Fruit fly (Drosophila melanogaster) whole organism, wandering third instar larva: ENCODE measurements around the gene CSN6.

Experiments used
- CrebA ChIP-seq: fragments of 200-800 bp; sonication (Bioruptor generic); optimal IDR thresholded peaks from 2 replicates; lab custom pipeline; 2016; ENCODE audit warnings: missing biosample characterization, mild to moderate bottlenecking, missing genetic modification characterization, borderline replicate concordance
- Dfd ChIP-seq: fragments of >200 bp; optimal IDR thresholded peaks from 2 replicates; lab custom pipeline; 2017; ENCODE audit warnings: missing biosample characterization, missing genetic modification characterization
- GATAd ChIP-seq: sonication (Bioruptor generic); optimal IDR thresholded peaks from 2 replicates; lab custom pipeline; 2016; ENCODE audit warnings: missing biosample characterization, missing genetic modification characterization
- Jra ChIP-seq: sonication (Bioruptor generic); optimal IDR thresholded peaks from 2 replicates; lab custom pipeline; 2016; ENCODE audit warnings: missing biosample characterization, missing genetic modification characterization
- Myc ChIP-seq: fragments of >200 bp; optimal IDR thresholded peaks from 2 replicates; lab custom pipeline; 2017
- Rel ChIP-seq, 2 experiments: fragments of 200-800 bp; sonication (Bioruptor generic) in 1 of 2; optimal IDR thresholded peaks; 2 replicates in 1 of 2; 3 replicates in 1 of 2; lab custom pipeline; 2016 to 2019; ENCODE audit warnings: mild to moderate bottlenecking in 2 of 2, missing biosample characterization in 2 of 2, missing genetic modification characterization in 2 of 2, moderate library complexity in 1 of 2
- Sp1 ChIP-seq: fragments of 200-800 bp; sonication (Bioruptor generic); optimal IDR thresholded peaks from 3 replicates; lab custom pipeline; 2019; ENCODE audit warnings: missing biosample characterization, mild to moderate bottlenecking, missing genetic modification characterization, moderate library complexity
- Vsx2 ChIP-seq: fragments of 200-300, 225-300 bp; sonication (Bioruptor generic); optimal IDR thresholded peaks from 2 replicates; lab custom pipeline; 2018; ENCODE audit warnings: missing biosample characterization, missing genetic modification characterization; ENCODE audit not compliant: partially characterized antibody
- br ChIP-seq: fragments of 200-800 bp; sonication (Bioruptor generic); optimal IDR thresholded peaks from 2 replicates; lab custom pipeline; 2016; ENCODE audit warnings: missing biosample characterization, missing genetic modification characterization
- dl ChIP-seq, 2 experiments: fragments of 175-275, 200-275 bp in 1 of 2; fragments of 200-275 bp in 1 of 2; sonication (Bioruptor generic); optimal IDR thresholded peaks; lab custom pipeline; 2018; ENCODE audit warnings: mild to moderate bottlenecking in 2 of 2, missing biosample characterization in 2 of 2, missing genetic modification characterization in 2 of 2, moderate library complexity in 2 of 2; ENCODE audit not compliant: partially characterized antibody in 2 of 2, insufficient read depth in 1 of 2
- dsf ChIP-seq: sonication (Bioruptor generic); optimal IDR thresholded peaks from 2 replicates; lab custom pipeline; 2016; ENCODE audit warnings: missing biosample characterization, missing genetic modification characterization, borderline replicate concordance
- pan ChIP-seq: fragments of >200 bp; optimal IDR thresholded peaks from 2 replicates; lab custom pipeline; 2017
- sage ChIP-seq: fragments of 200-800 bp; sonication (Bioruptor generic); optimal IDR thresholded peaks from 2 replicates; lab custom pipeline; 2016; ENCODE audit warnings: missing biosample characterization, mild to moderate bottlenecking, missing genetic modification characterization

DNA sequence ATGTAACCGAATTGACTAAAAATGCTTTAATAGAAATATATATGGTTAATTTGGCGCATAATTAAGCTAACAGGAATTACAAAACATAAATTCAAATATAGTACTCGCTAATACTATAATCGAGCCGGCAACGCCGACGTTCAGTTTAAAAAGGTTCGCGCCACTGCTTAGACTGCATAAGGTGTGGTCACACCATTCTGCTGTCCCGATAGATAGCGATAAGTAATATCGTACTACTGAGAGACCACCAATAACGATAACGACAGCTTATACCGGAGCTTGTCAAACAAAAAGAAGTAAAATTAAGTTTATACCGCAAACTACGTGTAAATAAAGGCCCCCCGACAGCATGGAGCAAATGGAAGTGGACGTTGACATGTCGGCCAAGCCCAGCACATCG lies at the start of gene CSN6:
- no peak for TF ChIP-seq Dfd (GFP tag; lab: Kevin White, UChicago)
- no peak for TF ChIP-seq Vsx2 (GFP tag; lab: Kevin White, UChicago)
- no peak for TF ChIP-seq dsf
- peak; percentile 19 for TF ChIP-seq Myc
- TF ChIP-seq GATAd (GFP tag; lab: Kevin White, UChicago), result no peak
- TF ChIP-seq Jra (GFP tag; lab: Kevin White, UChicago), result no peak
- TF ChIP-seq Rel (GFP tag; optimal IDR thresholded peaks at IDR 0.05; lab: Kevin White, UChicago), result no peak
- no peak for TF ChIP-seq Rel (tag; optimal IDR thresholded peaks at IDR 0.05; lab: Kevin White, UChicago)
- no peak for TF ChIP-seq pan (lab: Kevin White, UChicago)
- no peak for TF ChIP-seq CrebA (GFP tag; lab: Kevin White, UChicago)
- no peak for TF ChIP-seq br (GFP tag; lab: Kevin White, UChicago)
- no peak for TF ChIP-seq dl (GFP tag; optimal IDR thresholded peaks at IDR 0.05; lab: Kevin White, UChicago; ENCODE audit: insufficient read depth in 1 of 2, partially characterized antibody in 2 of 2)
- no peak for TF ChIP-seq Sp1 (GFP tag; lab: Kevin White, UChicago)
- TF ChIP-seq sage, result no peak
